Worm (Caenorhabditis elegans): ENCODE results near the gene tasp-1.
A peak's percentile ranks its signal among the peaks of the same experiment; 100 is the strongest.

tasp-1 gene

ce11 chrIII:10709676-10710075 is 49.4 kb upstream of the tasp-1 start:
- TF ChIP-seq egl-27 (tag; optimal IDR thresholded peaks at IDR 0.05) (no peak), lin-11 (tag; optimal IDR thresholded peaks at IDR 0.05) (no peak), mdl-1 (tag; optimal IDR thresholded peaks at IDR 0.05) (no peak), nhr-10 (tag; optimal IDR thresholded peaks at IDR 0.05) (no peak), ceh-82 (tag; optimal IDR thresholded peaks at IDR 0.05) (no peak), sma-3 (GFP tag; optimal IDR thresholded peaks at IDR 0.05) (no peak), mab-5 (tag; optimal IDR thresholded peaks at IDR 0.05) (no peak), fos-1 (tag; optimal IDR thresholded peaks at IDR 0.05) (no peak), blmp-1 (tag; optimal IDR thresholded peaks at IDR 0.05; ENCODE audit: insufficient read depth) (no peak)

DNA sequence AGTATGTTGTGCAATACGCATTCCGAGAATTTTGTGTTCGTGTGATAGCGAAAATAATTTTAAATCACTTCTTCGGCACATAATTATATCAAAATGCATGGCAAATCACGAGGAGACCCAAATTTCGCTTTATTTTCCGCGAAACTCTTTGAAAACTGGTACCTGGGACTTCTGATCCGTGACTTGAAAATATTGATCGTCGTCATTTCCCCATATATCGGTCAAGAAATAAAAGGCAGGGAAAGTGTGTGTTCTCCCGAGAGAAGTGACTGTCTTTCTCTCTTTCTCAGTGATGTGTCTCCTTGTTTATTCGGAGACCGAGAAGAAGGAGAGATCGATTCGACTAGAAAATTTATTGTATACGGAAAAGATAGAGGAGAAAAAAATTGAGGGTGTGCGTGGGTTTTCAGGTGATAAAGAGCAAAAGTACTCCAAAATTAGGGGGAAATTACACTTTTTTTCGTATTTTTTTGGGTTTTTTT is 47.9 kb upstream of the tasp-1 start, which contains the start of gene W09D10.5:
Gene W09D10.5 (minus strand): TSS at position 345 of the 482 bp plus-strand sequence.
- TF ChIP-seq nhr-6 (tag; optimal IDR thresholded peaks at IDR 0.05) (peak; percentile 3), F13H6.1 (tag; optimal IDR thresholded peaks at IDR 0.05) (peak; percentile 4), dmd-4 (tag; optimal IDR thresholded peaks at IDR 0.05) (no peak), nhr-21 (tag; optimal IDR thresholded peaks at IDR 0.05) (peak; percentile 34), fos-1 (tag; optimal IDR thresholded peaks at IDR 0.05) (peak; percentile 70), ztf-4 (tag; optimal IDR thresholded peaks at IDR 0.05) (peak; percentile 32), ama-1 (optimal IDR thresholded peaks at IDR 0.05) (peak; percentile 16), unc-55 (GFP tag; optimal IDR thresholded peaks at IDR 0.05) (no peak), nhr-23 (tag; optimal IDR thresholded peaks at IDR 0.05) (no peak), mdl-1 (tag; optimal IDR thresholded peaks at IDR 0.05) (no peak), ceh-16 (tag; optimal IDR thresholded peaks at IDR 0.05) (peak; percentile 24), peb-1 (tag; optimal IDR thresholded peaks at IDR 0.05) (no peak), sma-3 (GFP tag; optimal IDR thresholded peaks at IDR 0.05) (peak; percentile 48), nhr-129 (tag; optimal IDR thresholded peaks at IDR 0.05) (peak; percentile 26), lsy-2 (tag; optimal IDR thresholded peaks at IDR 0.05) (peak in 1 of 2 experiments; percentile 36), lin-13 (GFP tag; optimal IDR thresholded peaks at IDR 0.05) (no peak)

DNA sequence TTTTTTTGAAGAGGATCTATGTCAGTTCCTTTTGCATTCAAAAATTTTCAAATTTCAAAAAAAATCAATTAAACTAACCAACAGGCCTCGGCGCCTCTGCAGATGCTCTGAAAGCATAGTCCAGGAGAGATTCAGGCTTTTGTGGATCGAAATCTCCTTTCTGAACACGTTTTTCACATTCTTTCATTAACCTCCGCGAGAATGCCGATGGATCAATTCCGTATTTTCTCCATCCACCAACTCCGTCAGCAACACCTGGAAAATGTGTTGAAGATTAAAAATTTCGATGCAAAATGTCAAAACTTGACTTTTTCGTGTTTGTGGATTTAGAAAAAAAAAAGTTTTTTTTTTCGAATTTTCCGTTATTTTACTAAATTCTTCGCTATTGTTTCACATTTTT is 44.6 kb upstream of the tasp-1 start:
- TF ChIP-seq Y55F3AM.14 (GFP tag; optimal IDR thresholded peaks at IDR 0.05): no peak
- TF ChIP-seq crh-2 (tag; optimal IDR thresholded peaks at IDR 0.05): no peak
- TF ChIP-seq sma-3 (GFP tag; optimal IDR thresholded peaks at IDR 0.05): no peak
- no peak for TF ChIP-seq F13H6.1 (tag; optimal IDR thresholded peaks at IDR 0.05)

DNA sequence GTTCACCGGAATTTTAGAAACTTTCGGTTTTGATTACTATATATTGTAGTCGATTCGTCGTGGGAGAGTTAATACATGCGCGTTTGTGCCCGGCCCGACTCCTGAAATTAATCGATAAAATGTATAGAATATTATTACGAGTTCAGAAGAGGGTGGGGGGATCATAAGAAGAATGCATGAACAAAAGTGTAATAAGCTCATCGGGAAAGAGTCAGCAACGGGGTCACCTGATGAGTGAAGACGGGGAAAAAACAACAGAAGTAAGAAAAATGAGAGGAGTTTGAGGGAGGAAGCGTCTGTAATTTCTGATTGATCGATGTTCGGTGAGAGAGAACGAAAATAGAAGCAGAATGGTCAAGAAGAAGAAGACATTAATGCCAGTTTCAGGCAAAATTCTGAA is 43.0 kb upstream of the tasp-1 start, which contains the start of gene W09D10.4:
Gene W09D10.4 (minus strand): TSS at position 101 of the 400 bp plus-strand sequence.
- no peak for TF ChIP-seq C34F6.9 (tag; optimal IDR thresholded peaks at IDR 0.05)
- no peak for TF ChIP-seq gmeb-1 (tag; optimal IDR thresholded peaks at IDR 0.05)
- no peak for TF ChIP-seq lin-11 (tag; optimal IDR thresholded peaks at IDR 0.05)
- peak; percentile 10 for TF ChIP-seq nhr-129 (tag; optimal IDR thresholded peaks at IDR 0.05)
- no peak for TF ChIP-seq zag-1 (tag; optimal IDR thresholded peaks at IDR 0.05)
- peak; percentile 20 for TF ChIP-seq F13H6.1 (tag; optimal IDR thresholded peaks at IDR 0.05)
- TF ChIP-seq alr-1 (tag; optimal IDR thresholded peaks at IDR 0.05): no peak
- no peak for TF ChIP-seq unc-39 (tag; optimal IDR thresholded peaks at IDR 0.05)
- TF ChIP-seq skn-1 (tag; optimal IDR thresholded peaks at IDR 0.05): no peak
- TF ChIP-seq sma-9 (GFP tag; optimal IDR thresholded peaks at IDR 0.05): peak; percentile 32
- no peak for TF ChIP-seq sma-9 (tag; optimal IDR thresholded peaks at IDR 0.05)
- TF ChIP-seq nhr-25 (tag; optimal IDR thresholded peaks at IDR 0.05): no peak
- no peak for TF ChIP-seq egl-27 (tag; optimal IDR thresholded peaks at IDR 0.05)
- no peak for TF ChIP-seq nhr-11 (tag; optimal IDR thresholded peaks at IDR 0.05)

ce11 chrIII:10717479-10717878 is 41.6 kb upstream of the tasp-1 start:
- TF ChIP-seq ztf-11 (tag; optimal IDR thresholded peaks at IDR 0.05): no peak
- TF ChIP-seq sem-4 (tag; optimal IDR thresholded peaks at IDR 0.05): peak; percentile 43
- TF ChIP-seq nhr-12 (tag; optimal IDR thresholded peaks at IDR 0.05): no peak
- no peak for TF ChIP-seq ZK546.5 (tag; optimal IDR thresholded peaks at IDR 0.05)
- no peak for TF ChIP-seq unc-55 (GFP tag; optimal IDR thresholded peaks at IDR 0.05)
- TF ChIP-seq F13H6.1 (tag; optimal IDR thresholded peaks at IDR 0.05): peak; percentile 80
- TF ChIP-seq nhr-6 (tag; optimal IDR thresholded peaks at IDR 0.05): peak; percentile 20
- peak; percentile 86 for TF ChIP-seq sma-3 (GFP tag; optimal IDR thresholded peaks at IDR 0.05)
- peak; percentile 46 for TF ChIP-seq C34F6.9 (tag; optimal IDR thresholded peaks at IDR 0.05)
- TF ChIP-seq nhr-11 (tag; optimal IDR thresholded peaks at IDR 0.05): no peak
- TF ChIP-seq zag-1 (tag; optimal IDR thresholded peaks at IDR 0.05): peak; percentile 11
- no peak for TF ChIP-seq mbf-1 (tag; optimal IDR thresholded peaks at IDR 0.05)
- TF ChIP-seq sma-9 (GFP tag; optimal IDR thresholded peaks at IDR 0.05): peak; percentile 91
- TF ChIP-seq sma-9 (tag; optimal IDR thresholded peaks at IDR 0.05): no peak
- TF ChIP-seq lin-11 (tag; optimal IDR thresholded peaks at IDR 0.05): no peak
- peak; percentile 96 for TF ChIP-seq nhr-21 (tag; optimal IDR thresholded peaks at IDR 0.05)
- peak; percentile 89 for TF ChIP-seq blmp-1 (tag; optimal IDR thresholded peaks at IDR 0.05; ENCODE audit: insufficient read depth)
- peak; percentile 62 for TF ChIP-seq fos-1 (tag; optimal IDR thresholded peaks at IDR 0.05)
- peak; percentile 88 for TF ChIP-seq nhr-129 (tag; optimal IDR thresholded peaks at IDR 0.05)
- peak; percentile 76 for TF ChIP-seq ztf-4 (tag; optimal IDR thresholded peaks at IDR 0.05)
- TF ChIP-seq mdl-1 (tag; optimal IDR thresholded peaks at IDR 0.05): no peak
- TF ChIP-seq lsy-2 (tag; optimal IDR thresholded peaks at IDR 0.05): peak in 1 of 2 experiments; percentile 62
- no peak for TF ChIP-seq ceh-16 (tag; optimal IDR thresholded peaks at IDR 0.05)
- peak; percentile 4 for TF ChIP-seq gmeb-1 (tag; optimal IDR thresholded peaks at IDR 0.05)
- peak; percentile 81 for TF ChIP-seq crh-2 (tag; optimal IDR thresholded peaks at IDR 0.05)
- peak; percentile 12 for TF ChIP-seq mab-5 (tag; optimal IDR thresholded peaks at IDR 0.05)
- TF ChIP-seq ztf-1 (GFP tag; conservative IDR thresholded peaks at IDR 0.05): no peak
- peak; percentile 94 for TF ChIP-seq nhr-25 (tag; optimal IDR thresholded peaks at IDR 0.05)
- TF ChIP-seq egl-27 (tag; optimal IDR thresholded peaks at IDR 0.05): peak; percentile 62
- no peak for TF ChIP-seq unc-62 (GFP tag; optimal IDR thresholded peaks at IDR 0.05)
